Fruit fly (Drosophila melanogaster) whole organism, embryonic: ENCODE data around the gene Atx-1.

Source experiments
- CG12391 ChIP-seq: fragments of 200-800 bp; sonication (Bioruptor generic); optimal IDR thresholded peaks from 3 replicates; lab custom pipeline; 2018; ENCODE audit warnings: missing biosample characterization, mild to moderate bottlenecking, missing genetic modification characterization, moderate library complexity
- CG14441 ChIP-seq: fragments of 200-800 bp; sonication (Bioruptor generic); IDR thresholded peaks from 2 replicates; pipeline ENCODE4 v1.3.6; 2022; ENCODE audit warnings: missing biosample characterization, missing genetic modification characterization
- CG17385 ChIP-seq: fragments of 200-800 bp; sonication (Bioruptor generic); optimal IDR thresholded peaks from 3 replicates; lab custom pipeline; 2018; ENCODE audit warnings: missing biosample characterization, mild to moderate bottlenecking, missing genetic modification characterization
- az2 ChIP-seq: fragments of 200-800 bp; sonication (Bioruptor generic); optimal IDR thresholded peaks from 3 replicates; lab custom pipeline; 2016; ENCODE audit warnings: missing biosample characterization, missing genetic modification characterization
- lov ChIP-seq, 2 experiments: fragments of 200-800 bp in 1 of 2; fragments of >200 bp in 1 of 2; sonication (Bioruptor generic) in 1 of 2; IDR thresholded peaks in 1 of 2; optimal IDR thresholded peaks in 1 of 2; 2 replicates in 1 of 2; 3 replicates in 1 of 2; pipeline versions ENCODE4 v1.3.6 to Lab custom; 2017 to 2022; ENCODE audit warnings: missing biosample characterization in 1 of 2, missing genetic modification characterization in 1 of 2
- ranshi ChIP-seq: fragments of 200-800 bp; sonication (Bioruptor generic); IDR thresholded peaks from 2 replicates; pipeline ENCODE4 v1.3.6; 2022; ENCODE audit warnings: missing biosample characterization, missing genetic modification characterization
- schlank ChIP-seq: fragments of 200-800 bp; sonication (Bioruptor generic); optimal IDR thresholded peaks from 2 replicates; lab custom pipeline; 2018; ENCODE audit warnings: missing biosample characterization, mild to moderate bottlenecking, missing genetic modification characterization
- sens ChIP-seq: fragments of 200-800 bp; sonication (Bioruptor generic); peaks from one replicate; lab custom pipeline; 2016; ENCODE audit warnings: missing biosample characterization, missing genetic modification characterization

dm6 chrX:6868629-6869579, 45.9 kb downstream of the Atx-1 start:
- TF ChIP-seq ranshi (GFP tag; lab: Robert Waterston, UW) (no peak), CG12391 (tag; lab: Kevin White, UChicago) (no peak), CG17385 (no peak), sens (GFP tag; lab: Kevin White, UChicago) (peak; percentile 70), az2 (no peak), CG14441 (no peak), schlank (tag; lab: Kevin White, UChicago) (no peak), lov (optimal IDR thresholded peaks at IDR 0.05; lab: Kevin White, UChicago) (no peak), lov (GFP tag; IDR thresholded peaks at IDR 0.05; lab: Robert Waterston, UW) (no peak)
